Fruit fly (Drosophila melanogaster) whole organism, embryonic: ENCODE measurements around the gene CG32299.

ENCODE experiments used
- Blimp-1 ChIP-seq: fragments of 200-800 bp; sonication (Bioruptor generic); optimal IDR thresholded peaks from 3 replicates; lab custom pipeline; 2018; ENCODE audit warnings: missing biosample characterization, missing genetic modification characterization, mild to moderate bottlenecking, moderate library complexity, missing genetic modification reagents
- BtbVII ChIP-seq: fragments of 200-800 bp; sonication (Bioruptor generic); optimal IDR thresholded peaks from 3 replicates; lab custom pipeline; 2017; ENCODE audit warnings: missing biosample characterization, mild to moderate bottlenecking, missing genetic modification characterization
- CG10366 ChIP-seq: fragments of 200-800 bp; sonication (Bioruptor generic); IDR thresholded peaks from 2 replicates; pipeline ENCODE4 v1.3.6; 2022; ENCODE audit warnings: missing biosample characterization, missing genetic modification characterization
- CG10565 ChIP-seq: fragments of 200-800 bp; sonication (Bioruptor generic); optimal IDR thresholded peaks from 3 replicates; lab custom pipeline; 2016; ENCODE audit warnings: missing biosample characterization, mild to moderate bottlenecking, missing genetic modification characterization
- CG12236 ChIP-seq: fragments of 200-800 bp; sonication (Bioruptor generic); optimal IDR thresholded peaks from 2 replicates; lab custom pipeline; 2016; ENCODE audit warnings: missing biosample characterization, missing genetic modification characterization
- CG12744 ChIP-seq: fragments of 200-800 bp; sonication (Bioruptor generic); optimal IDR thresholded peaks from 2 replicates; lab custom pipeline; 2016; ENCODE audit warnings: missing biosample characterization, missing genetic modification characterization
- CG15696 ChIP-seq: fragments of 200-800 bp; sonication (Bioruptor generic); optimal IDR thresholded peaks from 2 replicates; lab custom pipeline; 2019; ENCODE audit warnings: missing biosample characterization, mild to moderate bottlenecking, missing genetic modification characterization, moderate library complexity
- CG17328 ChIP-seq: fragments of 200-800 bp; sonication (Bioruptor generic); IDR thresholded peaks from 2 replicates; pipeline ENCODE4 v1.3.6; 2022; ENCODE audit warnings: missing biosample characterization, missing genetic modification characterization
- CG18011 ChIP-seq: fragments of 200-800 bp; sonication (Bioruptor generic); optimal IDR thresholded peaks from 2 replicates; lab custom pipeline; 2017; ENCODE audit warnings: missing biosample characterization, missing genetic modification characterization, mild to moderate bottlenecking, moderate library complexity, missing genotype
- CG32767 ChIP-seq: fragments of 200-800 bp; sonication (Bioruptor generic); IDR thresholded peaks from 2 replicates; pipeline ENCODE4 v1.3.6; 2022; ENCODE audit warnings: missing biosample characterization, missing genetic modification characterization
- CG3281 ChIP-seq: fragments of 200-800 bp; sonication (Bioruptor generic); optimal IDR thresholded peaks from 3 replicates; lab custom pipeline; 2017; ENCODE audit warnings: missing biosample characterization, mild to moderate bottlenecking, missing genetic modification characterization
- CG4854 ChIP-seq: fragments of 200-800 bp; sonication (Bioruptor generic); optimal IDR thresholded peaks from 2 replicates; lab custom pipeline; 2016; ENCODE audit warnings: missing biosample characterization, missing genetic modification characterization, inconsistent platforms
- CG6175 ChIP-seq: fragments of 200-800 bp; sonication (Bioruptor generic); IDR thresholded peaks from 3 replicates; pipeline ENCODE4 v1.3.6; 2022; ENCODE audit warnings: missing biosample characterization, missing genetic modification characterization
- CG6765 ChIP-seq: fragments of 200-800 bp; sonication (Bioruptor generic); optimal IDR thresholded peaks from 3 replicates; lab custom pipeline; 2017; ENCODE audit warnings: missing biosample characterization, mild to moderate bottlenecking, missing genetic modification characterization
- CG7786 ChIP-seq: fragments of 200-800 bp; sonication (Bioruptor generic); optimal IDR thresholded peaks from 2 replicates; lab custom pipeline; 2016; ENCODE audit warnings: missing biosample characterization, missing genetic modification characterization
- Deaf1 ChIP-seq: fragments of 200-800 bp; optimal IDR thresholded peaks from 3 replicates; lab custom pipeline; 2019; ENCODE audit warnings: missing biosample characterization, mild to moderate bottlenecking, missing genetic modification characterization, moderate library complexity
- Drgx ChIP-seq: fragments of 200-800 bp; sonication (Bioruptor generic); IDR thresholded peaks from 2 replicates; pipeline ENCODE4 v1.3.6; 2022; ENCODE audit warnings: missing biosample characterization, missing genetic modification characterization
- E2f1 ChIP-seq: fragments of 200-800 bp; sonication (Bioruptor generic); IDR thresholded peaks from 2 replicates; pipeline ENCODE4 v1.3.6; 2022; ENCODE audit warnings: missing biosample characterization, missing genetic modification characterization
- HHEX ChIP-seq: fragments of 200-800 bp; sonication (Bioruptor generic); optimal IDR thresholded peaks from 3 replicates; lab custom pipeline; 2017; ENCODE audit warnings: missing biosample characterization, mild to moderate bottlenecking, missing genetic modification characterization, missing genetic modification reagents
- Jarid2 ChIP-seq: fragments of 200-800 bp; sonication (Bioruptor generic); optimal IDR thresholded peaks from 3 replicates; lab custom pipeline; 2017; ENCODE audit warnings: mild to moderate bottlenecking, missing biosample characterization, missing genetic modification reagents, missing genetic modification characterization
- Max ChIP-seq: fragments of 200-800 bp; sonication (Bioruptor generic); optimal IDR thresholded peaks from 2 replicates; lab custom pipeline; 2016; ENCODE audit warnings: missing biosample characterization, mild to moderate bottlenecking, missing genetic modification characterization
- TFAM ChIP-seq: fragments of 200-800 bp; sonication (Bioruptor generic); optimal IDR thresholded peaks from 2 replicates; lab custom pipeline; 2017; ENCODE audit warnings: missing biosample characterization, missing genetic modification characterization, inconsistent platforms
- Vsx1 ChIP-seq: fragments of 200-800 bp; sonication (Bioruptor generic); optimal IDR thresholded peaks from 2 replicates; lab custom pipeline; 2017; ENCODE audit warnings: missing biosample characterization, mild to moderate bottlenecking, missing genetic modification characterization, missing genetic modification reagents
- al ChIP-seq: fragments of 200-800 bp; sonication (Bioruptor generic); IDR thresholded peaks from 2 replicates; pipeline ENCODE4 v1.3.6; 2022; ENCODE audit warnings: missing biosample characterization, missing genetic modification characterization
- aop ChIP-seq: fragments of 200-800 bp; sonication (Bioruptor generic); IDR thresholded peaks from 2 replicates; pipeline ENCODE4 v1.3.6; 2022; ENCODE audit warnings: missing biosample characterization, missing genetic modification characterization
- ap ChIP-seq: fragments of 200-800 bp; sonication (Bioruptor generic); IDR thresholded peaks from 2 replicates; pipeline ENCODE4 v1.3.6; 2022; ENCODE audit warnings: missing biosample characterization, missing genetic modification characterization
- chinmo ChIP-seq: fragments of 200-800 bp; sonication (Bioruptor generic); IDR thresholded peaks from 4 replicates; pipeline ENCODE4 v1.3.6; 2022; ENCODE audit warnings: missing biosample characterization, missing genetic modification characterization; ENCODE audit not compliant: partially characterized antibody
- danr ChIP-seq: fragments of 200-800 bp; sonication (Bioruptor generic); IDR thresholded peaks from 2 replicates; pipeline ENCODE4 v1.3.6; 2022; ENCODE audit warnings: missing biosample characterization, missing genetic modification characterization
- grn ChIP-seq: fragments of 200-800 bp; sonication (Bioruptor generic); optimal IDR thresholded peaks from 3 replicates; lab custom pipeline; 2017; ENCODE audit warnings: missing biosample characterization, missing genetic modification characterization
- gsb ChIP-seq: fragments of 200-800 bp; sonication (Bioruptor generic); IDR thresholded peaks from 2 replicates; pipeline ENCODE4 v1.3.6; 2022; ENCODE audit warnings: missing biosample characterization, missing genetic modification characterization
- h ChIP-seq: fragments of >200 bp; optimal IDR thresholded peaks from 2 replicates; lab custom pipeline; 2017
- ham ChIP-seq: fragments of 200-800 bp; sonication (Bioruptor generic); IDR thresholded peaks from 2 replicates; pipeline ENCODE4 v1.3.6; 2022; ENCODE audit warnings: missing biosample characterization, missing genetic modification characterization
- hkb ChIP-seq, 2 experiments: fragments of 200-800 bp in 1 of 2; fragments of >200 bp in 1 of 2; sonication (Bioruptor generic) in 1 of 2; IDR thresholded peaks in 1 of 2; optimal IDR thresholded peaks in 1 of 2; 2 replicates each; pipeline versions ENCODE4 v1.3.6 to Lab custom; 2017 to 2022; ENCODE audit warnings: missing biosample characterization in 1 of 2, missing genetic modification characterization in 1 of 2
- nau ChIP-seq: fragments of 200-800 bp; sonication (Bioruptor generic); optimal IDR thresholded peaks from 3 replicates; lab custom pipeline; 2017; ENCODE audit warnings: missing biosample characterization, mild to moderate bottlenecking, missing genetic modification characterization, missing genetic modification reagents
- nerfin-2 ChIP-seq: fragments of 200-800 bp; sonication (Bioruptor generic); IDR thresholded peaks from 2 replicates; pipeline ENCODE4 v1.3.6; 2022; ENCODE audit warnings: missing biosample characterization, missing genetic modification characterization; ENCODE audit not compliant: partially characterized antibody
- pan ChIP-seq, 4 experiments: fragments of >200 bp in 3 of 4; fragments of 200-800 bp in 1 of 4; sonication (Bioruptor generic) in 1 of 4; optimal IDR thresholded peaks in 3 of 4; IDR thresholded peaks in 1 of 4; 2 replicates each; pipeline versions ENCODE4 v1.3.6 to Lab custom; 2017 to 2022; ENCODE audit warnings: missing biosample characterization in 2 of 4, missing genetic modification characterization in 2 of 4, mixed read lengths in 1 of 4
- pb ChIP-seq: fragments of 200-800 bp; sonication (Bioruptor generic); optimal IDR thresholded peaks from 3 replicates; lab custom pipeline; 2016; ENCODE audit warnings: missing biosample characterization, missing genetic modification characterization
- prd ChIP-seq, 3 experiments: fragments of >200 bp in 2 of 3; fragments of 200-800 bp in 1 of 3; sonication (Bioruptor generic) in 1 of 3; optimal IDR thresholded peaks in 2 of 3; IDR thresholded peaks in 1 of 3; 2 replicates in 2 of 3; 3 replicates in 1 of 3; pipeline versions ENCODE4 v1.3.6 to Lab custom; 2017 to 2022; ENCODE audit warnings: missing biosample characterization in 1 of 3, missing genetic modification characterization in 1 of 3
- pros ChIP-seq: fragments of 200-800 bp; sonication (Bioruptor generic); optimal IDR thresholded peaks from 3 replicates; lab custom pipeline; 2019; ENCODE audit warnings: missing biosample characterization, mild to moderate bottlenecking, missing genetic modification characterization, moderate library complexity
- sqz ChIP-seq: fragments of 200-800 bp; sonication (Bioruptor generic); optimal IDR thresholded peaks from 3 replicates; lab custom pipeline; 2018; ENCODE audit warnings: missing biosample characterization, mild to moderate bottlenecking, missing genetic modification characterization
- tll ChIP-seq, 2 experiments: fragments of 200-800 bp in 1 of 2; fragments of >200 bp in 1 of 2; sonication (Bioruptor generic) in 1 of 2; optimal IDR thresholded peaks; 2 replicates each; lab custom pipeline; 2017 to 2019; ENCODE audit warnings: missing biosample characterization in 2 of 2, missing genetic modification characterization in 2 of 2, mild to moderate bottlenecking in 1 of 2, moderate library complexity in 1 of 2
- twi ChIP-seq: fragments of 200-800 bp; optimal IDR thresholded peaks from 2 replicates; lab custom pipeline; 2019; ENCODE audit warnings: missing biosample characterization, mild to moderate bottlenecking, missing genetic modification characterization, moderate library complexity
- vnd ChIP-seq: fragments of 200-800 bp; sonication (Bioruptor generic); IDR thresholded peaks from 3 replicates; pipeline ENCODE4 v1.3.6; 2022; ENCODE audit warnings: missing biosample characterization, missing genetic modification characterization; ENCODE audit not compliant: partially characterized antibody
- z ChIP-seq: fragments of 200-800 bp; sonication (Bioruptor generic); IDR thresholded peaks from 3 replicates; pipeline ENCODE4 v1.3.6; 2022; ENCODE audit warnings: missing biosample characterization, missing genetic modification characterization
- zen ChIP-seq: fragments of 200-800 bp; sonication (Bioruptor generic); optimal IDR thresholded peaks from 3 replicates; lab custom pipeline; 2018; ENCODE audit warnings: missing biosample characterization, mild to moderate bottlenecking, missing genetic modification characterization, moderate library complexity

The CG32299 gene

dm6 chr3L:2438609-2439422, 48.0 kb upstream of the CG32299 start (continued):
- TF ChIP-seq Blimp-1 (GFP tag; lab: Kevin White, UChicago) (no peak), danr (GFP tag; lab: Robert Waterston, UW) (no peak), CG32767 (0 out of 2 replicates have a peak, but pooled peaks have one; percentile 16), CG3281 (no peak), Jarid2 (peak; percentile 45), ham (GFP tag; lab: Robert Waterston, UW) (no peak), CG12236 (GFP tag; lab: Kevin White, UChicago) (no peak), CG6175 (GFP tag; lab: Robert Waterston, UW) (peak; percentile 78; the same call in 2 of the 3 replicates), nerfin-2 (no peak), CG6765 (GFP tag; lab: Kevin White, UChicago) (no peak), CG17328 (GFP tag; lab: Robert Waterston, UW) (no peak), ap (GFP tag; lab: Robert Waterston, UW) (no peak), nau (GFP tag; lab: Kevin White, UChicago) (no peak), al (no peak), grn (GFP tag; lab: Kevin White, UChicago) (peak; percentile 78), chinmo (GFP tag; lab: Robert Waterston, UW) (peak; percentile 87; the same call in 3 of the 4 replicates), CG10366 (GFP tag; lab: Robert Waterston, UW) (no peak), pb (GFP tag; lab: Kevin White, UChicago) (no peak), Drgx (GFP tag; lab: Robert Waterston, UW) (0 out of 2 replicates have a peak, but pooled peaks have one; percentile 23), Deaf1 (tag; lab: Kevin White, UChicago) (peak; percentile 37), hkb (optimal IDR thresholded peaks at IDR 0.05; lab: Kevin White, UChicago) (no peak), hkb (GFP tag; IDR thresholded peaks at IDR 0.05; lab: Robert Waterston, UW) (no peak), CG7786 (GFP tag; lab: Kevin White, UChicago) (no peak), CG12744 (GFP tag; lab: Kevin White, UChicago) (no peak), CG10565 (no peak), zen (no peak), aop (GFP tag; lab: Robert Waterston, UW) (no peak), gsb (GFP tag; lab: Robert Waterston, UW) (no peak), sqz (GFP tag; lab: Kevin White, UChicago) (peak; percentile 39), Max (GFP tag; lab: Kevin White, UChicago) (no peak), twi (tag; lab: Kevin White, UChicago) (no peak), vnd (GFP tag; lab: Robert Waterston, UW) (no peak), pros (GFP tag; lab: Kevin White, UChicago) (peak; percentile 81), h (no peak), tll (GFP tag; optimal IDR thresholded peaks at IDR 0.05; lab: Kevin White, UChicago) (peak in 1 of 2 experiments; percentile 90), HHEX (GFP tag; lab: Kevin White, UChicago) (no peak), BtbVII (GFP tag; lab: Kevin White, UChicago) (no peak), z (GFP tag; lab: Robert Waterston, UW) (peak; percentile 88), pan (optimal IDR thresholded peaks at IDR 0.05; lab: Kevin White, UChicago) (no peak), pan (GFP tag; optimal IDR thresholded peaks at IDR 0.05 in 1 of 2, IDR thresholded peaks at IDR 0.05 in 1 of 2) (no peak), Vsx1 (peak; percentile 5), E2f1 (no peak), prd (optimal IDR thresholded peaks at IDR 0.05; lab: Kevin White, UChicago) (no peak), prd (GFP tag; IDR thresholded peaks at IDR 0.05; lab: Robert Waterston, UW) (0 out of 3 replicates have a peak, but pooled peaks have one; percentile 14), CG4854 (GFP tag; lab: Kevin White, UChicago) (no peak), TFAM (no peak), CG15696 (tag; lab: Kevin White, UChicago) (no peak), CG18011 (GFP tag; lab: Kevin White, UChicago) (no peak)
- TF ChIP-seq, all 482 proteins: peak for 29
